Fruit fly (Drosophila melanogaster) whole organism: ENCODE measurements around the gene smash.

Experiments used
- CG8478 ChIP-seq: fragments of >200 bp; optimal IDR thresholded peaks from 2 replicates; lab custom pipeline; 2018; ENCODE audit warnings: inconsistent platforms
- Dll ChIP-seq: fragments of >200 bp; optimal IDR thresholded peaks from 2 replicates; lab custom pipeline; 2017
- pan ChIP-seq: fragments of >200 bp; optimal IDR thresholded peaks from 2 replicates; lab custom pipeline; 2017
- psq ChIP-seq: fragments of >200 bp; optimal IDR thresholded peaks from 2 replicates; lab custom pipeline; 2017

- TF ChIP-seq CG8478 (lab: Kevin White, UChicago) = no peak
- no peak for TF ChIP-seq pan (lab: Kevin White, UChicago)
- TF ChIP-seq psq (lab: Kevin White, UChicago) = no peak
- TF ChIP-seq Dll (lab: Kevin White, UChicago) = no peak
These were observed 5.6 kb downstream of the smash start for dm6 chr3R:4664947-4665346.
